Worm (Caenorhabditis elegans): ENCODE data around the gene hacd-1.

The hacd-1 gene

DNA sequence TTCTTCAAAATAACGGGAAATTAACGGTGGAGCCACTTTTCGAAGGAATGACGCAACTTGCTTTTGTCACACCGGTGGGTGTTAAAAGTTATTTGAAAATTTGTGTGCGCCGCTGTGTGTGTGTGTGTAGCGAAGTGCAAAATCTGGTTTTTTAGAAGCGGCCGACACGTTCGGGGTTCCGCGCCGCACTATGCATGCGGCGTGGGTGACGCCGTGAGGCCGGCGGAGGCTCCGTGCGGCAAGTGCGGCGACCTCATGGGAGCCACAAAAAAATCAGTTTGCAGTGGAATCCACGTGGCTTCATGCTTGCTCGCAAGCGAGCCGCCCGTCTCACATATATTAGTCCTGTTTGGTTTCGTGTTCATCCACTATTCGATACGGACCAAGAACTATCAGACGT, 4.9 kb upstream of the hacd-1 start:
- TF ChIP-seq pqm-1 (tag; optimal IDR thresholded peaks at IDR 0.05) (no peak), daf-8 (GFP tag; IDR thresholded peaks at IDR 0.05) (no peak), zfp-2 (tag; optimal IDR thresholded peaks at IDR 0.05) (no peak), aha-1 (tag) (no peak), Y75B8A.6 (GFP tag; IDR thresholded peaks at IDR 0.05) (no peak), vab-7 (GFP tag; IDR thresholded peaks at IDR 0.05) (no peak), ztf-7 (tag; optimal IDR thresholded peaks at IDR 0.05) (no peak), zip-2 (tag; optimal IDR thresholded peaks at IDR 0.05) (no peak), mdt-29 (GFP tag; IDR thresholded peaks at IDR 0.05) (0 out of 2 replicates have a peak, but pooled peaks have one; percentile 13), ceh-28 (tag; optimal IDR thresholded peaks at IDR 0.05) (no peak), jun-1 (tag; optimal IDR thresholded peaks at IDR 0.05) (no peak), ces-1 (GFP tag; optimal IDR thresholded peaks at IDR 0.05) (no peak), daf-12 (tag; optimal IDR thresholded peaks at IDR 0.05) (no peak), ZK546.5 (tag; optimal IDR thresholded peaks at IDR 0.05) (no peak), dmd-6 (GFP tag; IDR thresholded peaks at IDR 0.05) (no peak), F44E2.7 (GFP tag; IDR thresholded peaks at IDR 0.05) (0 out of 2 replicates have a peak, but pooled peaks have one; percentile 46), nhr-11 (tag; optimal IDR thresholded peaks at IDR 0.05) (no peak), set-16 (GFP tag; IDR thresholded peaks at IDR 0.05) (peak; percentile 86), hmg-1.1 (GFP tag; IDR thresholded peaks at IDR 0.05) (no peak), dmd-8 (GFP tag; IDR thresholded peaks at IDR 0.05) (0 out of 2 replicates have a peak, but pooled peaks have one; percentile 9), Y48G9A.11 (GFP tag; IDR thresholded peaks at IDR 0.05) (peak; percentile 37; the same call in 1 of the 2 replicates), lin-29 (GFP tag; IDR thresholded peaks at IDR 0.05) (no peak), F49E8.2 (tag; optimal IDR thresholded peaks at IDR 0.05; ENCODE audit: borderline replicate concordance) (no peak), php-3 (GFP tag; IDR thresholded peaks at IDR 0.05) (peak; percentile 26; the same call in 1 of the 2 replicates)

DNA sequence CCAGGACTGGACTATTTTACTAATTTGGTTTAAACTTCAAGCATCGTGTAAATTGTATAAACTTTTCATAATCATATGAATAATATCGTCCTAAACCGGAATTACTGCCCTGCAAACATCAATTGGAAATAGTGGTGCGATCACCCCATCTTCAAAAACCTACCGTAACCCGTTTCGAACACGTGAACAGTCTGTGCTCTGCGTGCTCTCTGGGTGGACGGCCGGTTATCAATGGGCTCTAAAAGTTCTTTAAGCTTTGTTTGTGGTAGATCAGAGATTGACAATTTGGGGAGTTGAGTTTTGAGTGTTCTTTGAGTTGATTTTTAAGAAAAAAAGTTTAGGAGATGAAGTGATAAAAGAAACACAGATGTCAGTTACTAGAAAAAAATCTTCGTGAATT, 3.6 kb upstream of the hacd-1 start:
- TF ChIP-seq nhr-28 (tag; optimal IDR thresholded peaks at IDR 0.05) (peak; percentile 72), dve-1 (tag; optimal IDR thresholded peaks at IDR 0.05; ENCODE audit: insufficient read depth) (peak; percentile 95), mdt-29 (GFP tag; IDR thresholded peaks at IDR 0.05) (peak; percentile 91), lim-7 (GFP tag; IDR thresholded peaks at IDR 0.05) (no peak), set-16 (GFP tag; IDR thresholded peaks at IDR 0.05) (no peak), hlh-11 (tag; optimal IDR thresholded peaks at IDR 0.05) (peak; percentile 77), ces-1 (GFP tag; optimal IDR thresholded peaks at IDR 0.05) (no peak), hlh-30 (tag; optimal IDR thresholded peaks at IDR 0.05; ENCODE audit: insufficient read depth) (peak; percentile 35), nhr-77 (tag; optimal IDR thresholded peaks at IDR 0.05) (peak; percentile 89), dpl-1 (GFP tag; optimal IDR thresholded peaks at IDR 0.05) (no peak), aly-2 (tag; optimal IDR thresholded peaks at IDR 0.05) (no peak), pha-4 (GFP tag; IDR thresholded peaks at IDR 0.05) (peak; percentile 34; the same call in 1 of the 2 replicates), pha-4 (tag; optimal IDR thresholded peaks at IDR 0.05) (no peak), sdz-12 (GFP tag; optimal IDR thresholded peaks at IDR 0.05) (no peak), dmd-6 (GFP tag; IDR thresholded peaks at IDR 0.05) (peak; percentile 96), nhr-48 (tag; optimal IDR thresholded peaks at IDR 0.05) (peak; percentile 72), daf-16 (GFP tag; optimal IDR thresholded peaks at IDR 0.05) (no peak), daf-16 (tag; optimal IDR thresholded peaks at IDR 0.05) (peak; percentile 82), aha-1 (tag) (no peak), nhr-102 (tag; optimal IDR thresholded peaks at IDR 0.05) (peak; percentile 65), php-3 (GFP tag; IDR thresholded peaks at IDR 0.05) (no peak), mdl-1 (tag; optimal IDR thresholded peaks at IDR 0.05) (peak in 1 of 2 experiments; percentile 3), tra-1 (GFP tag; IDR thresholded peaks at IDR 0.05) (peak; percentile 34; the same call in 1 of the 2 replicates), mxl-2 (GFP tag; conservative IDR thresholded peaks at IDR 0.05) (peak; percentile 92), lsy-2 (tag; optimal IDR thresholded peaks at IDR 0.05) (peak in 1 of 2 experiments; percentile 22), egl-43 (GFP tag; IDR thresholded peaks at IDR 0.05) (no peak), nhr-10 (tag; optimal IDR thresholded peaks at IDR 0.05) (peak; percentile 64), ceh-20 (GFP tag; IDR thresholded peaks at IDR 0.05) (no peak), Y5F2A.4 (GFP tag; optimal IDR thresholded peaks at IDR 0.05) (no peak), hif-1 (tag; optimal IDR thresholded peaks at IDR 0.05) (peak in 1 of 2 experiments; percentile 15)

All from whole organism, L4 larva.